Worm (Caenorhabditis elegans) whole organism, late embryonic: ENCODE measurements around the gene decr-1.3.

Experiments
- C08G9.2 ChIP-seq: sonication (generic microtip); optimal IDR thresholded peaks from 2 replicates; lab custom pipeline; 2016; ENCODE audit warnings: mild to moderate bottlenecking, missing genetic modification characterization, moderate library complexity, missing compliant biosample characterization
- F13H6.1 ChIP-seq: sonication (generic microtip); optimal IDR thresholded peaks from 2 replicates; lab custom pipeline; 2016; ENCODE audit warnings: missing genetic modification characterization, missing compliant biosample characterization
- K02D7.2 ChIP-seq: sonication (generic microtip); optimal IDR thresholded peaks from 2 replicates; lab custom pipeline; 2017; ENCODE audit warnings: mild to moderate bottlenecking, missing genetic modification characterization, missing compliant biosample characterization
- K09A11.1 ChIP-seq: sonication (generic microtip); optimal IDR thresholded peaks from 2 replicates; lab custom pipeline; 2017; ENCODE audit warnings: antibody characterized with exemption, mild to moderate bottlenecking, missing genetic modification characterization, missing compliant biosample characterization; ENCODE audit not compliant: insufficient read depth
- ahr-1 ChIP-seq: sonication (generic microtip); optimal IDR thresholded peaks from 2 replicates; lab custom pipeline; 2016; ENCODE audit warnings: missing genetic modification characterization, missing compliant biosample characterization
- ceh-14 ChIP-seq: sonication (generic microtip); optimal IDR thresholded peaks from 2 replicates; lab custom pipeline; 2016; ENCODE audit warnings: missing genotype, missing genetic modification characterization, missing compliant biosample characterization
- ceh-18 ChIP-seq: sonication (generic microtip); optimal IDR thresholded peaks from 2 replicates; lab custom pipeline; 2016; ENCODE audit warnings: missing genetic modification characterization, missing compliant biosample characterization
- ceh-2 ChIP-seq: sonication (generic microtip); optimal IDR thresholded peaks from 2 replicates; lab custom pipeline; 2016; ENCODE audit warnings: missing genotype, missing genetic modification characterization, missing compliant biosample characterization
- ceh-24 ChIP-seq: sonication (generic microtip); optimal IDR thresholded peaks from 2 replicates; lab custom pipeline; 2016; ENCODE audit warnings: mild to moderate bottlenecking, missing genetic modification characterization, missing compliant biosample characterization
- ceh-31 ChIP-seq: sonication (generic microtip); optimal IDR thresholded peaks from 2 replicates; lab custom pipeline; 2016; ENCODE audit warnings: missing genetic modification characterization, missing compliant biosample characterization
- ceh-34 ChIP-seq: sonication (generic microtip); optimal IDR thresholded peaks from 2 replicates; lab custom pipeline; 2016; ENCODE audit warnings: mild to moderate bottlenecking, missing genetic modification characterization, missing compliant biosample characterization
- ceh-45 ChIP-seq: fragments of 200-800 bp; sonication (Bioruptor generic); IDR thresholded peaks from 2 replicates; pipeline ENCODE4 v1.3.6; 2022; ENCODE audit warnings: missing genetic modification reagents, missing genetic modification characterization, missing compliant biosample characterization
- che-1 ChIP-seq: sonication (generic microtip); optimal IDR thresholded peaks from 2 replicates; lab custom pipeline; 2016; ENCODE audit warnings: mild to moderate bottlenecking, missing genetic modification characterization, missing compliant biosample characterization
- dmd-4 ChIP-seq: sonication (generic microtip); optimal IDR thresholded peaks from 2 replicates; lab custom pipeline; 2016; ENCODE audit warnings: borderline replicate concordance, missing genetic modification characterization, missing compliant biosample characterization
- elt-2 ChIP-seq: sonication (generic microtip); optimal IDR thresholded peaks from 2 replicates; lab custom pipeline; 2016; ENCODE audit warnings: missing genetic modification reagents, missing genetic modification characterization, missing compliant biosample characterization
- ets-4 ChIP-seq: sonication (generic microtip); optimal IDR thresholded peaks from 2 replicates; lab custom pipeline; 2016; ENCODE audit warnings: missing genetic modification characterization, missing compliant biosample characterization
- fax-1 ChIP-seq: sonication (generic microtip); optimal IDR thresholded peaks from 2 replicates; lab custom pipeline; 2016; ENCODE audit warnings: missing genotype, missing genetic modification characterization, missing compliant biosample characterization
- fkh-6 ChIP-seq: sonication (generic microtip); optimal IDR thresholded peaks from 2 replicates; lab custom pipeline; 2016; ENCODE audit warnings: missing genetic modification characterization, missing compliant biosample characterization
- gmeb-2 ChIP-seq: sonication (generic microtip); optimal IDR thresholded peaks from 2 replicates; lab custom pipeline; 2016; ENCODE audit warnings: missing genetic modification characterization, inconsistent platforms, missing compliant biosample characterization
- hlh-30 ChIP-seq: sonication (generic microtip); optimal IDR thresholded peaks from 2 replicates; lab custom pipeline; 2017; ENCODE audit warnings: antibody characterized with exemption, missing genetic modification characterization, missing compliant biosample characterization; ENCODE audit not compliant: insufficient read depth
- hlh-8 ChIP-seq: sonication (generic microtip); optimal IDR thresholded peaks from 2 replicates; lab custom pipeline; 2016; ENCODE audit warnings: missing genotype, missing genetic modification characterization, missing compliant biosample characterization
- lim-6 ChIP-seq: sonication (generic microtip); optimal IDR thresholded peaks from 2 replicates; lab custom pipeline; 2016; ENCODE audit warnings: missing genetic modification characterization, missing compliant biosample characterization
- mec-3 ChIP-seq: sonication (generic microtip); optimal IDR thresholded peaks from 2 replicates; lab custom pipeline; 2016; ENCODE audit warnings: borderline replicate concordance, missing genetic modification characterization, missing compliant biosample characterization
- nhr-11 ChIP-seq: fragments of 150-350 bp; optimal IDR thresholded peaks from 2 replicates; lab custom pipeline; 2014; ENCODE audit warnings: missing biosample characterization, missing genetic modification characterization
- nhr-232 ChIP-seq: sonication (generic microtip); optimal IDR thresholded peaks from 2 replicates; lab custom pipeline; 2016; ENCODE audit warnings: missing genetic modification characterization, missing compliant biosample characterization
- odd-2 ChIP-seq: sonication (generic microtip); optimal IDR thresholded peaks from 2 replicates; lab custom pipeline; 2017; ENCODE audit warnings: antibody characterized with exemption, mild to moderate bottlenecking, missing genetic modification characterization, missing compliant biosample characterization
- pag-3 ChIP-seq: sonication (generic microtip); optimal IDR thresholded peaks from 2 replicates; lab custom pipeline; 2016; ENCODE audit warnings: missing compliant biosample characterization, missing genetic modification characterization, borderline replicate concordance
- pat-9 ChIP-seq: fragments of 200-800 bp; sonication (Bioruptor generic); optimal IDR thresholded peaks from 2 replicates; lab custom pipeline; 2018; ENCODE audit warnings: mild to moderate bottlenecking, missing genetic modification characterization, moderate library complexity, missing compliant biosample characterization
- pqm-1 ChIP-seq: sonication (generic microtip); optimal IDR thresholded peaks from 2 replicates; lab custom pipeline; 2016; ENCODE audit warnings: missing genetic modification characterization, missing compliant biosample characterization
- pros-1 ChIP-seq: fragments of 150-350 bp; optimal IDR thresholded peaks from 2 replicates; lab custom pipeline; 2014; ENCODE audit warnings: missing biosample characterization, missing genetic modification reagents, missing genetic modification characterization
- ref-2 ChIP-seq: sonication (generic microtip); optimal IDR thresholded peaks from 2 replicates; lab custom pipeline; 2016; ENCODE audit warnings: missing genetic modification characterization, missing compliant biosample characterization
- rnt-1 ChIP-seq: sonication (generic microtip); optimal IDR thresholded peaks from 2 replicates; lab custom pipeline; 2016; ENCODE audit warnings: missing genetic modification characterization, missing compliant biosample characterization
- sdc-2 ChIP-seq: sonication (generic microtip); optimal IDR thresholded peaks from 2 replicates; lab custom pipeline; 2016; ENCODE audit warnings: missing genotype, missing genetic modification characterization, missing compliant biosample characterization
- sox-4 ChIP-seq: sonication (generic microtip); optimal IDR thresholded peaks from 2 replicates; lab custom pipeline; 2017; ENCODE audit warnings: mild to moderate bottlenecking, missing genetic modification characterization, inconsistent platforms, missing compliant biosample characterization
- syd-9 ChIP-seq: sonication (generic microtip); optimal IDR thresholded peaks from 2 replicates; lab custom pipeline; 2016; ENCODE audit warnings: mild to moderate bottlenecking, missing genetic modification characterization, moderate library complexity, missing compliant biosample characterization
- tbx-2 ChIP-seq: sonication (generic microtip); optimal IDR thresholded peaks from 2 replicates; lab custom pipeline; 2016; ENCODE audit warnings: missing genetic modification characterization, missing compliant biosample characterization
- tbx-7 ChIP-seq: sonication (generic microtip); optimal IDR thresholded peaks from 2 replicates; lab custom pipeline; 2016; ENCODE audit warnings: missing genotype, missing genetic modification characterization, missing compliant biosample characterization
- ttx-3 ChIP-seq: sonication (generic microtip); optimal IDR thresholded peaks from 2 replicates; lab custom pipeline; 2016; ENCODE audit warnings: missing genetic modification reagents, missing genetic modification characterization, missing compliant biosample characterization
- unc-3 ChIP-seq, 2 experiments: fragments of 200-800 bp in 1 of 2; sonication (Bioruptor generic) in 1 of 2; sonication (generic microtip) in 1 of 2; conservative IDR thresholded peaks in 1 of 2; optimal IDR thresholded peaks in 1 of 2; 2 replicates each; pipeline versions ENCODE4 v1.3.6 to Lab custom; 2016 to 2022; ENCODE audit warnings: missing compliant biosample characterization in 2 of 2, missing genetic modification characterization in 2 of 2, missing genetic modification reagents in 1 of 2
- unc-42 ChIP-seq: sonication (generic microtip); optimal IDR thresholded peaks from 2 replicates; lab custom pipeline; 2016; ENCODE audit warnings: missing genotype, missing genetic modification characterization, missing compliant biosample characterization
- unc-55 ChIP-seq: sonication (generic microtip); optimal IDR thresholded peaks from 2 replicates; lab custom pipeline; 2017; ENCODE audit warnings: missing biosample characterization, missing genetic modification reagents, missing genetic modification characterization
- unc-86 ChIP-seq: sonication (generic microtip); optimal IDR thresholded peaks from 2 replicates; lab custom pipeline; 2016; ENCODE audit warnings: missing genetic modification characterization, missing compliant biosample characterization
- zip-5 ChIP-seq: sonication (generic microtip); optimal IDR thresholded peaks from 2 replicates; lab custom pipeline; 2016; ENCODE audit warnings: missing genetic modification characterization, missing compliant biosample characterization
- ztf-16 ChIP-seq: sonication (generic microtip); optimal IDR thresholded peaks from 2 replicates; lab custom pipeline; 2017; ENCODE audit warnings: missing genetic modification characterization, missing compliant biosample characterization

The decr-1.3 gene

DNA sequence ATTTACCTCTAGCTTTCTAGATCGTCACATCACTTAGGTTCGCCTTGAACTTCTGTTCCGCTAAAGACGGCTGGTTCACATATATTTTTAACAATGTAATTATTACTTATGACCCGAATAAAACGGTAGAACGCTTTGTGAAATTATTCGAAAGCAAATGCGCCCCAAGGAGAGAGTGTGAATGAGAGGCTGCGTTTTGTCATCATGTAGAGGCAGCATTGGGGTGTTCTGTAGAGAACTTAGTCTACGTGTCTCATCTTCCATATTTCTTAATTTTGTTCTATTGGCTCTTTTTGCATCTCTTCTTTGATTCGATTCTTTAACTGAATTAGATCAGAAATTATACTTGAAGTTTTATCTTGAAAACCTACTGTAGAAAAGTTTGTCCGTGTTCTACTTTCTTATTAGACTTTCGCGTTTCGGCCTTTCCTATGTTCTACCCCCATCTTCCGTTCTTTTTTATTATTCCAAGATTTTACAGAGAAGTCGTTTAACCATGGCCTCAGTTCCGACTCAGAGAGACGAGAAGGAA, 35.3 kb downstream of the decr-1.3 start, which contains the start of gene cdc-48.2:
Gene cdc-48.2, plus strand, starts transcription at position 482 of the 532 bp plus-strand sequence.
- TF ChIP-seq hlh-30 (tag; lab: Kevin White, UChicago) (no peak), mec-3 (tag; lab: Kevin White, UChicago) (no peak), ceh-18 (no peak), tbx-7 (tag; lab: Kevin White, UChicago) (no peak), K02D7.2 (tag; lab: Kevin White, UChicago) (no peak), pag-3 (tag; lab: Kevin White, UChicago) (no peak), nhr-11 (tag; lab: Kevin White, UChicago) (no peak), ceh-24 (tag; lab: Kevin White, UChicago) (no peak)

ce11 chrII:8137379-8137778, 36.0 kb downstream of the decr-1.3 start:
- no peak for TF ChIP-seq dmd-4
- no peak for TF ChIP-seq gmeb-2 (tag; lab: Kevin White, UChicago)
- peak; percentile 79 for TF ChIP-seq lim-6
- TF ChIP-seq pros-1 (tag; lab: Kevin White, UChicago) = no peak
- peak; percentile 77 for TF ChIP-seq tbx-7 (tag; lab: Kevin White, UChicago)
- TF ChIP-seq K09A11.1 (tag; lab: Kevin White, UChicago) = no peak
- peak; percentile 64 for TF ChIP-seq rnt-1 (tag; lab: Kevin White, UChicago)
- TF ChIP-seq tbx-2 (tag; lab: Kevin White, UChicago) = peak; percentile 87
- peak; percentile 83 for TF ChIP-seq fax-1 (tag; lab: Kevin White, UChicago)
- peak; percentile 64 for TF ChIP-seq ahr-1 (tag; lab: Kevin White, UChicago)
- peak; percentile 93 for TF ChIP-seq ceh-31 (tag; lab: Kevin White, UChicago)
- TF ChIP-seq unc-86 (tag; lab: Kevin White, UChicago) = no peak
- no peak for TF ChIP-seq odd-2 (tag; lab: Kevin White, UChicago)
- peak; percentile 76 for TF ChIP-seq ets-4 (tag; lab: Kevin White, UChicago)
- TF ChIP-seq ttx-3 (tag; lab: Kevin White, UChicago) = no peak
- TF ChIP-seq F13H6.1 (tag; lab: Kevin White, UChicago) = peak; percentile 66
- peak; percentile 86 for TF ChIP-seq C08G9.2
- no peak for TF ChIP-seq nhr-232 (tag; lab: Kevin White, UChicago)
- peak; percentile 59 for TF ChIP-seq elt-2 (tag; lab: Kevin White, UChicago)
- TF ChIP-seq zip-5 = peak; percentile 92
- TF ChIP-seq pqm-1 (tag; lab: Kevin White, UChicago) = peak; percentile 68
- TF ChIP-seq unc-42 (tag; lab: Kevin White, UChicago) = peak; percentile 42
- no peak for TF ChIP-seq sdc-2 (tag; lab: Kevin White, UChicago)
- no peak for TF ChIP-seq syd-9 (tag; lab: Kevin White, UChicago)
- no peak for TF ChIP-seq unc-3 (GFP tag; conservative IDR thresholded peaks at IDR 0.05; lab: Robert Waterston, UW)
- TF ChIP-seq unc-3 (tag; optimal IDR thresholded peaks at IDR 0.05; lab: Kevin White, UChicago) = peak; percentile 28
- no peak for TF ChIP-seq sox-4 (tag; lab: Kevin White, UChicago)
- TF ChIP-seq pat-9 (tag; lab: Kevin White, UChicago) = no peak
- TF ChIP-seq ztf-16 (tag; lab: Kevin White, UChicago) = peak; percentile 28
- peak; percentile 71 for TF ChIP-seq mec-3 (tag; lab: Kevin White, UChicago)
- TF ChIP-seq ceh-2 (tag; lab: Kevin White, UChicago) = peak; percentile 81
- no peak for TF ChIP-seq che-1 (tag; lab: Kevin White, UChicago)
- peak; percentile 19 for TF ChIP-seq ceh-34 (tag; lab: Kevin White, UChicago)
- no peak for TF ChIP-seq K02D7.2 (tag; lab: Kevin White, UChicago)
- TF ChIP-seq ref-2 (tag; lab: Kevin White, UChicago) = peak; percentile 65
- peak; percentile 72 for TF ChIP-seq ceh-14
- TF ChIP-seq ceh-45 (GFP tag; lab: Robert Waterston, UW) = no peak
- no peak for TF ChIP-seq ceh-18
- no peak for TF ChIP-seq fkh-6 (tag; lab: Kevin White, UChicago)
- TF ChIP-seq unc-55 (GFP tag; lab: Kevin White, UChicago) = no peak
- peak; percentile 46 for TF ChIP-seq hlh-8 (tag; lab: Kevin White, UChicago)
- TF ChIP-seq, all 69 proteins: peak for 22
